Worm (Caenorhabditis elegans) whole organism, mixed stage, embryonic: ENCODE results near the gene F13H10.3.

Experiments
- blmp-1 ChIP-seq: fragments of 150-350 bp; optimal IDR thresholded peaks from 2 replicates; lab custom pipeline; 2014; ENCODE audit warnings: missing biosample characterization, missing genetic modification characterization
- drap-1 ChIP-seq: fragments of 200-800 bp; sonication (Bioruptor generic); optimal IDR thresholded peaks from 3 replicates; lab custom pipeline; 2018; ENCODE audit warnings: mild to moderate bottlenecking, missing genetic modification characterization, missing compliant biosample characterization
- lin-32 ChIP-seq: fragments of 200-800 bp; sonication (Bioruptor generic); optimal IDR thresholded peaks from 2 replicates; lab custom pipeline; 2018; ENCODE audit warnings: mild to moderate bottlenecking, missing genetic modification characterization, missing compliant biosample characterization
- nhr-76 ChIP-seq: sonication (generic microtip); optimal IDR thresholded peaks from 2 replicates; lab custom pipeline; 2017; ENCODE audit warnings: missing biosample characterization, missing genetic modification characterization

DNA sequence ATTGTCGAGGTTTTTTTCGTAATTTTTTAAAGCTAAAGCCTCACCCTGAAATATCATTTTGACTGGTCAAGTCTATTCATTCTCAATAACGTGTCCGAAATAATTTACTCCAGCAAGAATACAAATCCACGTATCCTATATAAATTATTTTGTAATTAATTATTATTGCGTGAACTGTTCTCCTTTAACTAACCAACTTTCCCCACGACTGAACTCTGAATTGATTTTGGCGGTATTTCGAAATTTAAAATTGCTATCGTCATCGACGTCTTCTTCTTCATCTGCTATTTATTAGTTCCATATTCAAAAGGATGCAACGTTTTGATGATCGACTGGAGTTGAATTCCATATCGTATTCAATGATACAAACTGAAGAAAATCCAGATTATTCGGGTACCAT is 49.4 kb downstream of the F13H10.3 start, which contains the start of the genes aqp-3 and Y69E1A.8:
- TF ChIP-seq nhr-76 (tag; lab: Kevin White, UChicago): no peak
- no peak for TF ChIP-seq drap-1
- no peak for TF ChIP-seq lin-32 (GFP tag; lab: Kevin White, UChicago)
- no peak for TF ChIP-seq blmp-1
